Fruit fly (Drosophila melanogaster): Measurements from ENCODE around the gene spz5.

dm6 chr3L:2866843-2867242 lies 25.1 kb downstream of the spz5 start:
- TF ChIP-seq CG8478 (optimal IDR thresholded peaks at IDR 0.05) (no peak), CTCF (optimal IDR thresholded peaks at IDR 0.05) (no peak)
